Fruit fly (Drosophila melanogaster): ENCODE results near the gene CG1965.

DNA sequence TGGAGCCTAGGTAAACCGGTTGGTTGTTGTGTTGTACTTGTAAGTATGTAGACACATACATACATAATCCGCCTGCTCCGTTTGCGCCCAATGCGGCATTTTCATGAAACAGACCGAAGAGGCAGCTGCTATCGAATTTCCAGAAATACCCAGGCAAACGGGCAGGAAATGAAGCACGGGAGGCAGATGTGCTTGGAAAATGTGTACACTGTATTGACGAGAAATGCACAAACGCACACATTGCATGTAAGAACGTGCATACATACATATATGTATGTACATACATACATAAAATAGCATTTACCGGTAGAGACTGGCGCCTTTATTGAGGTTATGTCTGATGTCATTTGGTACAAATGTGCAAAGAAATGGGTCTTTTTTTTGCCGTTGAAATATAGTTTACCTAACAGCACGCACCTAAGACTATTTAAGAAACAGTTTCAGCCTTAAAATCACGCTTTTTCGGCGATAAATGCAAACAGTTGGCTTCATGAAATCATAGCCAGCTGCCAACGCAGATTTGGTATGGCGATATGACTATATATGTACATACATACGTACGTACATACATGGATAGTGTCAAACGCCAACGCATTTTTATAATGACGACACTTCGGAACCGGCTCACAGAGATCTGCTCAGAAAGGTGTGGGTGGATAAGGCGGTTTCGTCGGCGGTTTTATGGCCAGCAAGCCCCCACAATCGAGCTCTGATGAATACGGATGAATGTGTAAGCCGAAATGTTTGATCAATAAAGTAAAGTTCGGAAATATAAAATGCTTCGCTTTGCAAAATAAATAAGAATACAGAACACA, 22.5 kb downstream of the CG1965 start:
- TF ChIP-seq CG8478 (optimal IDR thresholded peaks at IDR 0.05) (no peak), pan (optimal IDR thresholded peaks at IDR 0.05) (no peak), EcR (GFP tag; optimal IDR thresholded peaks at IDR 0.05) (no peak), psq (optimal IDR thresholded peaks at IDR 0.05) (no peak), usp (GFP tag; optimal IDR thresholded peaks at IDR 0.05) (no peak), Dll (optimal IDR thresholded peaks at IDR 0.05) (no peak)

Data from whole organism.